Fruit fly (Drosophila melanogaster): ENCODE measurements around the gene CG6204.

CG6204 gene

dm6 chr3R:24188619-24189018 is 5.0 kb upstream of the CG6204 start, which contains the start of gene CG5515 (continued):
- peak; percentile 43; the same call in 1 of the 2 replicates for TF ChIP-seq ato (GFP tag; IDR thresholded peaks at IDR 0.05; ENCODE audit: partially characterized antibody)
- peak; percentile 42 for TF ChIP-seq gfzf (GFP tag; optimal IDR thresholded peaks at IDR 0.05)
- TF ChIP-seq vvl (GFP tag; IDR thresholded peaks at IDR 0.05): peak; percentile 87
- peak; percentile 57 for TF ChIP-seq hkb (optimal IDR thresholded peaks at IDR 0.05)
- peak; percentile 66 for TF ChIP-seq hkb (GFP tag; IDR thresholded peaks at IDR 0.05)
- TF ChIP-seq Dek (tag; optimal IDR thresholded peaks at IDR 0.05): peak; percentile 29
- TF ChIP-seq Stat92E (GFP tag; optimal IDR thresholded peaks at IDR 0.05): no peak
- no peak for TF ChIP-seq dan (GFP tag; IDR thresholded peaks at IDR 0.05)
- TF ChIP-seq vfl (GFP tag; optimal IDR thresholded peaks at IDR 0.05): peak; percentile 47
- no peak for TF ChIP-seq Eip74EF (GFP tag; optimal IDR thresholded peaks at IDR 0.05)
- TF ChIP-seq CG1024 (GFP tag; IDR thresholded peaks at IDR 0.05): peak; percentile 51
- peak; percentile 65 for TF ChIP-seq CG18619 (GFP tag; optimal IDR thresholded peaks at IDR 0.05)
- TF ChIP-seq HLH4C (GFP tag; IDR thresholded peaks at IDR 0.05; ENCODE audit: partially characterized antibody): peak; percentile 83
- TF ChIP-seq Dip3 (GFP tag; optimal IDR thresholded peaks at IDR 0.05): peak; percentile 86
- peak; percentile 69 for TF ChIP-seq CG16815 (GFP tag; optimal IDR thresholded peaks at IDR 0.05)
- TF ChIP-seq CG10565 (GFP tag; optimal IDR thresholded peaks at IDR 0.05): no peak
- TF ChIP-seq Hmr (GFP tag; optimal IDR thresholded peaks at IDR 0.05): no peak
- no peak for TF ChIP-seq CG17568 (GFP tag; optimal IDR thresholded peaks at IDR 0.05)
- peak; percentile 90 for TF ChIP-seq Hsf (GFP tag; optimal IDR thresholded peaks at IDR 0.05)
- no peak for TF ChIP-seq grn (GFP tag; optimal IDR thresholded peaks at IDR 0.05)
- TF ChIP-seq CG3407 (GFP tag; optimal IDR thresholded peaks at IDR 0.05): peak; percentile 36
- no peak for TF ChIP-seq CG13894 (tag; optimal IDR thresholded peaks at IDR 0.05)
- peak; percentile 81 for TF ChIP-seq CG2712 (tag; optimal IDR thresholded peaks at IDR 0.05)
- TF ChIP-seq CG8924 (tag; optimal IDR thresholded peaks at IDR 0.05): peak; percentile 77
- TF ChIP-seq Ets65A (GFP tag): peak; percentile 97
- TF ChIP-seq crol (GFP tag; IDR thresholded peaks at IDR 0.05): no peak
- peak; percentile 84 for TF ChIP-seq Bteb2 (GFP tag; optimal IDR thresholded peaks at IDR 0.05)
- peak; percentile 90 for TF ChIP-seq wor (GFP tag; IDR thresholded peaks at IDR 0.05)
- no peak for TF ChIP-seq CG6254 (GFP tag; optimal IDR thresholded peaks at IDR 0.05)
- TF ChIP-seq sob (GFP tag; IDR thresholded peaks at IDR 0.05): peak; percentile 92
- peak; percentile 44 for TF ChIP-seq da (GFP tag; optimal IDR thresholded peaks at IDR 0.05)
- TF ChIP-seq pnt (GFP tag; optimal IDR thresholded peaks at IDR 0.05): peak; percentile 68
- TF ChIP-seq Mrtf (GFP tag; IDR thresholded peaks at IDR 0.05): peak; percentile 73
- TF ChIP-seq CkIIα-i1 (GFP tag; IDR thresholded peaks at IDR 0.05): no peak
- TF ChIP-seq CG14014 (GFP tag; IDR thresholded peaks at IDR 0.05): peak; percentile 70; the same call in 1 of the 2 replicates
- peak; percentile 49 for TF ChIP-seq fd96Cb (tag; optimal IDR thresholded peaks at IDR 0.05)
- no peak for TF ChIP-seq CG31388 (GFP tag; optimal IDR thresholded peaks at IDR 0.05)
- no peak for TF ChIP-seq odd (GFP tag; optimal IDR thresholded peaks at IDR 0.05)
- peak; percentile 82 for TF ChIP-seq dmrt11E (tag; optimal IDR thresholded peaks at IDR 0.05)
- no peak for TF ChIP-seq ash1 (GFP tag; optimal IDR thresholded peaks at IDR 0.05)
- no peak for TF ChIP-seq prd (optimal IDR thresholded peaks at IDR 0.05)
- peak; percentile 84 for TF ChIP-seq prd (GFP tag; IDR thresholded peaks at IDR 0.05)
- peak; percentile 87 for TF ChIP-seq fu2 (GFP tag; optimal IDR thresholded peaks at IDR 0.05)
- TF ChIP-seq CG10366 (GFP tag; IDR thresholded peaks at IDR 0.05): peak; percentile 88
- peak; percentile 71; the same call in 1 of the 2 replicates for TF ChIP-seq Nf-YA (GFP tag; IDR thresholded peaks at IDR 0.05)
- TF ChIP-seq CG32767 (GFP tag; IDR thresholded peaks at IDR 0.05): peak; percentile 75; the same call in 1 of the 2 replicates
- TF ChIP-seq CG7357 (GFP tag; IDR thresholded peaks at IDR 0.05): peak; percentile 62; the same call in 1 of the 3 replicates
- peak; percentile 68 for TF ChIP-seq CG1647 (GFP tag; optimal IDR thresholded peaks at IDR 0.05)
- TF ChIP-seq pum (GFP tag; optimal IDR thresholded peaks at IDR 0.05): peak; percentile 49
- TF ChIP-seq Scr (GFP tag; IDR thresholded peaks at IDR 0.05; ENCODE audit: partially characterized antibody): peak; percentile 61
- TF ChIP-seq disco-r (GFP tag; optimal IDR thresholded peaks at IDR 0.05): peak; percentile 57
